Worm (Caenorhabditis elegans): ENCODE results near the gene Y73C8C.10.
"Not testable (repeated sequence)": the region's sequence is repeated elsewhere in the genome, so short reads cannot be mapped to it uniquely, and the experiment has no call there.

Y73C8C.10 gene

ce11 chrV:3104134-3104533, 23.4 kb downstream of the Y73C8C.10 start, which contains the start of gene str-66:
TSS of gene str-66 (minus strand) at chrV:3104234.
- TF ChIP-seq daf-8 (GFP tag; IDR thresholded peaks at IDR 0.05), result no peak
- TF ChIP-seq ztf-7 (tag; optimal IDR thresholded peaks at IDR 0.05), result no peak
- TF ChIP-seq fkh-10 (GFP tag; optimal IDR thresholded peaks at IDR 0.05), result no peak
- TF ChIP-seq lin-15B (tag; optimal IDR thresholded peaks at IDR 0.05), result no peak
- no peak for TF ChIP-seq nhr-102 (tag; optimal IDR thresholded peaks at IDR 0.05)
- no peak for TF ChIP-seq egl-43 (GFP tag; IDR thresholded peaks at IDR 0.05)
- no peak for TF ChIP-seq gei-8 (GFP tag; optimal IDR thresholded peaks at IDR 0.05)
- no peak for TF ChIP-seq F49E8.2 (tag; optimal IDR thresholded peaks at IDR 0.05; ENCODE audit: borderline replicate concordance)
- no peak for TF ChIP-seq F37D6.2 (tag; optimal IDR thresholded peaks at IDR 0.05)
- TF ChIP-seq hif-1 (tag; optimal IDR thresholded peaks at IDR 0.05), result no peak
- no peak for TF ChIP-seq lim-7 (GFP tag; IDR thresholded peaks at IDR 0.05)
- TF ChIP-seq jun-1 (tag; optimal IDR thresholded peaks at IDR 0.05), result no peak
- TF ChIP-seq lin-13 (GFP tag; optimal IDR thresholded peaks at IDR 0.05), result no peak
- TF ChIP-seq T26A8.4 (GFP tag; IDR thresholded peaks at IDR 0.05), result no peak
- TF ChIP-seq fos-1 (tag; optimal IDR thresholded peaks at IDR 0.05), result no peak
- TF ChIP-seq duxl-1 (tag; optimal IDR thresholded peaks at IDR 0.05; ENCODE audit: poor library complexity), result no peak

- not testable (repeated sequence) for TF ChIP-seq mxl-3 (GFP tag; optimal IDR thresholded peaks at IDR 0.05); F49E8.2 (tag; optimal IDR thresholded peaks at IDR 0.05; ENCODE audit: borderline replicate concordance); lin-39 (tag; optimal IDR thresholded peaks at IDR 0.05)
These were observed 25.5 kb downstream of the Y73C8C.10 start, which contains the start of gene Y73C8C.4 for ce11 chrV:3102049-3102448. TSS of gene Y73C8C.4 (minus strand) at chrV:3102149.

- TF ChIP-seq zag-1 (tag; optimal IDR thresholded peaks at IDR 0.05) (no peak), F10B5.3 (tag; optimal IDR thresholded peaks at IDR 0.05) (no peak), duxl-1 (tag; optimal IDR thresholded peaks at IDR 0.05; ENCODE audit: poor library complexity) (no peak), ceh-44 (GFP tag; IDR thresholded peaks at IDR 0.05) (no peak), nhr-77 (tag; optimal IDR thresholded peaks at IDR 0.05) (no peak), set-16 (GFP tag; IDR thresholded peaks at IDR 0.05) (peak; percentile 83), dmd-9 (GFP tag; IDR thresholded peaks at IDR 0.05) (0 out of 2 replicates have a peak, but pooled peaks have one; percentile 12), attf-4 (tag; optimal IDR thresholded peaks at IDR 0.05) (no peak), lir-3 (tag; optimal IDR thresholded peaks at IDR 0.05) (no peak), nhr-102 (tag; optimal IDR thresholded peaks at IDR 0.05) (no peak), ztf-7 (tag; optimal IDR thresholded peaks at IDR 0.05) (no peak), nhr-76 (tag; optimal IDR thresholded peaks at IDR 0.05) (no peak), snpc-4 (tag; optimal IDR thresholded peaks at IDR 0.05) (no peak), hif-1 (tag; optimal IDR thresholded peaks at IDR 0.05) (no peak), ceh-28 (tag; optimal IDR thresholded peaks at IDR 0.05) (no peak)
These were observed 27.0 kb downstream of the Y73C8C.10 start for ce11 chrV:3100527-3100926.

ce11 chrV:3094351-3094750, 33.2 kb downstream of the Y73C8C.10 start, which contains the start of gene cyp-33C9:
TSS of gene cyp-33C9 (minus strand) at chrV:3094561.
- TF ChIP-seq nhr-28 (tag; optimal IDR thresholded peaks at IDR 0.05) (peak; percentile 75), Y5F2A.4 (GFP tag; optimal IDR thresholded peaks at IDR 0.05) (no peak), nhr-25 (tag; optimal IDR thresholded peaks at IDR 0.05; ENCODE audit: borderline replicate concordance, insufficient read depth) (no peak), fkh-10 (GFP tag; optimal IDR thresholded peaks at IDR 0.05) (no peak), unc-62 (GFP tag; optimal IDR thresholded peaks at IDR 0.05 in 1 of 2) (no peak), unc-62 (tag; optimal IDR thresholded peaks at IDR 0.05) (no peak), nhr-10 (tag; optimal IDR thresholded peaks at IDR 0.05) (no peak), ceh-32 (tag; optimal IDR thresholded peaks at IDR 0.05; ENCODE audit: poor library complexity) (no peak), lin-15B (tag; optimal IDR thresholded peaks at IDR 0.05) (no peak), nhr-102 (tag; optimal IDR thresholded peaks at IDR 0.05) (no peak), hlh-30 (tag; optimal IDR thresholded peaks at IDR 0.05; ENCODE audit: insufficient read depth) (peak; percentile 7), pqm-1 (tag; optimal IDR thresholded peaks at IDR 0.05) (peak; percentile 24), mdl-1 (tag; optimal IDR thresholded peaks at IDR 0.05) (peak in 1 of 2 experiments; percentile 14), unc-130 (GFP tag; optimal IDR thresholded peaks at IDR 0.05) (no peak), nhr-77 (tag; optimal IDR thresholded peaks at IDR 0.05) (no peak), hif-1 (tag; optimal IDR thresholded peaks at IDR 0.05) (no peak), lin-13 (GFP tag; optimal IDR thresholded peaks at IDR 0.05) (no peak), daf-16 (GFP tag; optimal IDR thresholded peaks at IDR 0.05) (no peak), daf-16 (tag; optimal IDR thresholded peaks at IDR 0.05) (peak; percentile 58), F37D6.2 (tag; optimal IDR thresholded peaks at IDR 0.05) (no peak), nhr-11 (tag; optimal IDR thresholded peaks at IDR 0.05) (no peak), ZK337.2 (GFP tag; IDR thresholded peaks at IDR 0.05) (no peak), hmg-1.1 (GFP tag; IDR thresholded peaks at IDR 0.05) (no peak), F26F4.8 (GFP tag; conservative IDR thresholded peaks at IDR 0.05) (no peak)
